Worm (Caenorhabditis elegans) whole organism, young adult: ENCODE results near the gene ncx-6.
A peak's percentile ranks its signal among the peaks of the same experiment; 100 is the strongest.

Experiments
- B0019.2 ChIP-seq: fragments of 200-800 bp; sonication (Bioruptor generic); conservative IDR thresholded peaks from 2 replicates; pipeline ENCODE4 v1.3.6; 2022; ENCODE audit warnings: missing genetic modification reagents, missing genetic modification characterization, missing compliant biosample characterization
- B0261.1 ChIP-seq: sonication (generic microtip); optimal IDR thresholded peaks from 2 replicates; lab custom pipeline; 2016; ENCODE audit warnings: mild to moderate bottlenecking, missing genetic modification characterization, moderate library complexity, missing compliant biosample characterization
- B0336.3 ChIP-seq: fragments of 200-800 bp; sonication (Bioruptor generic); IDR thresholded peaks from 2 replicates; pipeline ENCODE4 v1.3.6; 2022; ENCODE audit warnings: missing genetic modification characterization, missing compliant biosample characterization
- F10E7.11 ChIP-seq: sonication (generic microtip); optimal IDR thresholded peaks from 2 replicates; lab custom pipeline; 2017; ENCODE audit warnings: mild to moderate bottlenecking, missing genetic modification characterization, moderate library complexity, missing compliant biosample characterization
- F39B2.1 ChIP-seq: fragments of 200-800 bp; sonication (Bioruptor generic); IDR thresholded peaks from 2 replicates; pipeline ENCODE4 v1.3.6; 2022; ENCODE audit warnings: missing genetic modification reagents, missing genetic modification characterization, missing compliant biosample characterization
- F49E8.2 ChIP-seq: sonication (generic microtip); optimal IDR thresholded peaks from 3 replicates; lab custom pipeline; 2017; ENCODE audit warnings: missing genetic modification characterization, mild to moderate bottlenecking, missing compliant biosample characterization, antibody characterized with exemption, moderate library complexity; ENCODE audit not compliant: insufficient read depth
- F57C9.4 ChIP-seq: sonication (generic microtip); optimal IDR thresholded peaks from 2 replicates; lab custom pipeline; 2017; ENCODE audit warnings: mild to moderate bottlenecking, missing genetic modification characterization, missing compliant biosample characterization
- Y53F4B.3 ChIP-seq: fragments of 200-800 bp; sonication (Bioruptor generic); IDR thresholded peaks from 2 replicates; pipeline ENCODE4 v1.3.6; 2022; ENCODE audit warnings: missing genetic modification reagents, missing genetic modification characterization, missing compliant biosample characterization
- Y95B8A.8 ChIP-seq: fragments of 200-800 bp; sonication (Bioruptor generic); IDR thresholded peaks from 2 replicates; pipeline ENCODE4 v1.3.6; 2022; ENCODE audit warnings: missing genetic modification reagents, missing genetic modification characterization, missing compliant biosample characterization
- ZK185.1 ChIP-seq: sonication (generic microtip); optimal IDR thresholded peaks from 2 replicates; lab custom pipeline; 2016; ENCODE audit warnings: mild to moderate bottlenecking, missing genetic modification characterization, missing compliant biosample characterization; ENCODE audit not compliant: poor library complexity, severe bottlenecking
- aptf-3 ChIP-seq: fragments of 200-800 bp; sonication (Bioruptor generic); IDR thresholded peaks from 2 replicates; pipeline ENCODE4 v1.3.6; 2022; ENCODE audit warnings: missing genetic modification characterization, missing compliant biosample characterization
- attf-3 ChIP-seq: fragments of 200-800 bp; sonication (Bioruptor generic); conservative IDR thresholded peaks from 2 replicates; pipeline ENCODE4 v1.3.6; 2022; ENCODE audit warnings: missing genetic modification reagents, missing genetic modification characterization, missing compliant biosample characterization
- attf-5 ChIP-seq: fragments of 200-800 bp; sonication (Bioruptor generic); optimal IDR thresholded peaks from 2 replicates; lab custom pipeline; 2018; ENCODE audit warnings: mild to moderate bottlenecking, missing genetic modification characterization, missing compliant biosample characterization
- ccch-3 ChIP-seq: fragments of 200-800 bp; sonication (Bioruptor generic); optimal IDR thresholded peaks from 2 replicates; lab custom pipeline; 2018; ENCODE audit warnings: mild to moderate bottlenecking, missing genetic modification characterization, missing compliant biosample characterization
- cebp-1 ChIP-seq, 2 experiments: fragments of 200-800 bp in 1 of 2; sonication (Bioruptor generic) in 1 of 2; sonication (generic microtip) in 1 of 2; IDR thresholded peaks in 1 of 2; optimal IDR thresholded peaks in 1 of 2; 2 replicates each; pipeline versions ENCODE4 v1.3.6 to Lab custom; 2017 to 2022; ENCODE audit warnings: missing compliant biosample characterization in 2 of 2, missing genetic modification characterization in 2 of 2, mild to moderate bottlenecking in 1 of 2, missing genetic modification reagents in 1 of 2, moderate library complexity in 1 of 2
- cebp-2 ChIP-seq: fragments of 200-800 bp; sonication (Bioruptor generic); IDR thresholded peaks from 2 replicates; pipeline ENCODE4 v1.3.6; 2022; ENCODE audit warnings: missing genetic modification characterization, missing compliant biosample characterization
- ceh-100 ChIP-seq: fragments of 200-800 bp; sonication (Bioruptor generic); IDR thresholded peaks from 2 replicates; pipeline ENCODE4 v1.3.6; 2022; ENCODE audit warnings: missing genetic modification reagents, missing genetic modification characterization, missing compliant biosample characterization
- ceh-91 ChIP-seq: fragments of 200-800 bp; sonication (Bioruptor generic); IDR thresholded peaks from 2 replicates; pipeline ENCODE4 v1.3.6; 2022; ENCODE audit warnings: missing genetic modification reagents, missing genetic modification characterization, missing compliant biosample characterization
- chd-7 ChIP-seq: sonication (generic microtip); optimal IDR thresholded peaks from 2 replicates; lab custom pipeline; 2016; ENCODE audit warnings: mild to moderate bottlenecking, missing genetic modification characterization, moderate library complexity, missing compliant biosample characterization
- die-1 ChIP-seq: sonication (generic microtip); optimal IDR thresholded peaks from 2 replicates; lab custom pipeline; 2016; ENCODE audit warnings: missing genotype, mild to moderate bottlenecking, missing genetic modification characterization, missing compliant biosample characterization
- dox-1 ChIP-seq: fragments of 200-800 bp; sonication (Bioruptor generic); IDR thresholded peaks from 2 replicates; pipeline ENCODE4 v1.3.6; 2022; ENCODE audit warnings: missing genetic modification reagents, missing genetic modification characterization, missing compliant biosample characterization
- dpl-1 ChIP-seq: fragments of 150-350 bp; optimal IDR thresholded peaks from 2 replicates; lab custom pipeline; 2014; ENCODE audit warnings: missing biosample characterization, missing genetic modification reagents, missing genetic modification characterization
- efl-1 ChIP-seq: fragments of 150-350 bp; optimal IDR thresholded peaks from 2 replicates; lab custom pipeline; 2014; ENCODE audit warnings: missing biosample characterization, missing genetic modification reagents, missing genetic modification characterization
- egl-44 ChIP-seq: fragments of 200-800 bp; sonication (Bioruptor generic); IDR thresholded peaks from 2 replicates; pipeline ENCODE4 v1.3.6; 2022; ENCODE audit warnings: missing genetic modification reagents, missing genetic modification characterization, missing compliant biosample characterization
- egrh-3 ChIP-seq: fragments of 200-800 bp; sonication (Bioruptor generic); IDR thresholded peaks from 2 replicates; pipeline ENCODE4 v1.3.6; 2022; ENCODE audit warnings: missing genetic modification reagents, missing genetic modification characterization, missing compliant biosample characterization
- ekl-4 ChIP-seq: fragments of 200-800 bp; sonication (Bioruptor generic); IDR thresholded peaks from 2 replicates; pipeline ENCODE4 v1.3.6; 2022; ENCODE audit warnings: missing genetic modification reagents, missing genetic modification characterization, missing compliant biosample characterization
- hlh-26 ChIP-seq: fragments of 200-800 bp; sonication (Bioruptor generic); conservative IDR thresholded peaks from 2 replicates; pipeline ENCODE4 v1.3.6; 2022; ENCODE audit warnings: missing genetic modification reagents, missing genetic modification characterization, missing compliant biosample characterization
- hmg-1.2 ChIP-seq: fragments of 200-800 bp; sonication (Bioruptor generic); IDR thresholded peaks from 2 replicates; pipeline ENCODE4 v1.3.6; 2022; ENCODE audit warnings: missing genetic modification reagents, missing genetic modification characterization, missing compliant biosample characterization
- let-526 ChIP-seq: fragments of 200-800 bp; sonication (Bioruptor generic); IDR thresholded peaks from 2 replicates; pipeline ENCODE4 v1.3.6; 2022; ENCODE audit warnings: missing genetic modification reagents, missing genetic modification characterization, missing compliant biosample characterization
- lin-26 ChIP-seq: fragments of 200-800 bp; sonication (Bioruptor generic); IDR thresholded peaks from 2 replicates; pipeline ENCODE4 v1.3.6; 2022; ENCODE audit warnings: missing genetic modification reagents, missing genetic modification characterization, missing compliant biosample characterization
- lir-1 ChIP-seq: fragments of 200-800 bp; sonication (Bioruptor generic); conservative IDR thresholded peaks from 2 replicates; pipeline ENCODE4 v1.3.6; 2022; ENCODE audit warnings: missing genetic modification reagents, missing genetic modification characterization, missing compliant biosample characterization
- mel-28 ChIP-seq: sonication (generic microtip); optimal IDR thresholded peaks from 2 replicates; lab custom pipeline; 2016; ENCODE audit warnings: borderline replicate concordance, mild to moderate bottlenecking, missing genetic modification characterization, missing compliant biosample characterization
- nfya-2 ChIP-seq: fragments of 200-800 bp; sonication (Bioruptor generic); IDR thresholded peaks from 2 replicates; pipeline ENCODE4 v1.3.6; 2022; ENCODE audit warnings: missing genetic modification reagents, missing genetic modification characterization, missing compliant biosample characterization
- nhr-179 ChIP-seq: sonication (generic microtip); optimal IDR thresholded peaks from 2 replicates; lab custom pipeline; 2016; ENCODE audit warnings: mild to moderate bottlenecking, missing genetic modification characterization, missing compliant biosample characterization
- nhr-80 ChIP-seq: sonication (generic microtip); optimal IDR thresholded peaks from 2 replicates; lab custom pipeline; 2016; ENCODE audit warnings: missing genetic modification characterization, missing compliant biosample characterization
- pha-4 ChIP-seq: fragments of 150-350 bp; sonication (generic microtip); optimal IDR thresholded peaks from 2 replicates; lab custom pipeline; 2014; ENCODE audit warnings: missing biosample characterization, missing genetic modification reagents, missing genetic modification characterization
- rpc-1 ChIP-seq, 2 experiments: fragments of 150-350 bp in 1 of 2; sonication (generic microtip) in 1 of 2; optimal IDR thresholded peaks; 2 replicates each; lab custom pipeline; 2014 to 2018; ENCODE audit warnings: missing biosample characterization in 1 of 2, missing genetic modification characterization in 1 of 2, missing genetic modification reagents in 1 of 2, missing genotype in 1 of 2
- snpc-4 ChIP-seq, 5 experiments: fragments of 150-350 bp in 1 of 5; sonication (generic microtip) in 4 of 5; optimal IDR thresholded peaks; 2 replicates each; lab custom pipeline; 2014 to 2018; ENCODE audit warnings: missing genetic modification characterization in 5 of 5, missing biosample characterization in 3 of 5, antibody characterized with exemption in 2 of 5, mild to moderate bottlenecking in 2 of 5, missing compliant biosample characterization in 2 of 5, missing genotype in 2 of 5, moderate library complexity in 2 of 5, missing genetic modification reagents in 1 of 5
- somi-1 ChIP-seq: fragments of 200-800 bp; sonication (Bioruptor generic); optimal IDR thresholded peaks from 2 replicates; lab custom pipeline; 2018; ENCODE audit warnings: mild to moderate bottlenecking, missing genetic modification characterization, missing compliant biosample characterization
- tbp1 ChIP-seq: fragments of 200-800 bp; sonication (Bioruptor generic); optimal IDR thresholded peaks from 2 replicates; lab custom pipeline; 2018; ENCODE audit warnings: mild to moderate bottlenecking, missing genetic modification characterization, missing compliant biosample characterization
- tlf-1 ChIP-seq: fragments of 200-800 bp; sonication (Bioruptor generic); optimal IDR thresholded peaks from 2 replicates; lab custom pipeline; 2018; ENCODE audit warnings: mild to moderate bottlenecking, missing genetic modification characterization, missing compliant biosample characterization
- unc-130 ChIP-seq: sonication (generic microtip); optimal IDR thresholded peaks from 2 replicates; lab custom pipeline; 2016; ENCODE audit warnings: missing genetic modification reagents, missing genetic modification characterization, missing compliant biosample characterization
- unc-62 ChIP-seq: fragments of 150-350 bp; optimal IDR thresholded peaks from 2 replicates; lab custom pipeline; 2014; ENCODE audit warnings: missing biosample characterization, missing genetic modification reagents, missing genetic modification characterization
- zfh-2 ChIP-seq: fragments of 200-800 bp; sonication (Bioruptor generic); conservative IDR thresholded peaks from 2 replicates; pipeline ENCODE4 v1.3.6; 2022; ENCODE audit warnings: missing genetic modification reagents, missing genetic modification characterization, missing compliant biosample characterization
- ztf-22 ChIP-seq: fragments of 200-800 bp; sonication (Bioruptor generic); optimal IDR thresholded peaks from 2 replicates; lab custom pipeline; 2018; ENCODE audit warnings: mild to moderate bottlenecking, missing genetic modification characterization, moderate library complexity, missing compliant biosample characterization
- ztf-25 ChIP-seq: fragments of 200-800 bp; sonication (Bioruptor generic); IDR thresholded peaks from 2 replicates; pipeline ENCODE4 v1.3.6; 2022; ENCODE audit warnings: missing genetic modification reagents, missing genetic modification characterization, missing compliant biosample characterization
- ztf-26 ChIP-seq: sonication (generic microtip); optimal IDR thresholded peaks from 2 replicates; lab custom pipeline; 2017; ENCODE audit warnings: missing genetic modification characterization, missing compliant biosample characterization

ncx-6 gene

DNA sequence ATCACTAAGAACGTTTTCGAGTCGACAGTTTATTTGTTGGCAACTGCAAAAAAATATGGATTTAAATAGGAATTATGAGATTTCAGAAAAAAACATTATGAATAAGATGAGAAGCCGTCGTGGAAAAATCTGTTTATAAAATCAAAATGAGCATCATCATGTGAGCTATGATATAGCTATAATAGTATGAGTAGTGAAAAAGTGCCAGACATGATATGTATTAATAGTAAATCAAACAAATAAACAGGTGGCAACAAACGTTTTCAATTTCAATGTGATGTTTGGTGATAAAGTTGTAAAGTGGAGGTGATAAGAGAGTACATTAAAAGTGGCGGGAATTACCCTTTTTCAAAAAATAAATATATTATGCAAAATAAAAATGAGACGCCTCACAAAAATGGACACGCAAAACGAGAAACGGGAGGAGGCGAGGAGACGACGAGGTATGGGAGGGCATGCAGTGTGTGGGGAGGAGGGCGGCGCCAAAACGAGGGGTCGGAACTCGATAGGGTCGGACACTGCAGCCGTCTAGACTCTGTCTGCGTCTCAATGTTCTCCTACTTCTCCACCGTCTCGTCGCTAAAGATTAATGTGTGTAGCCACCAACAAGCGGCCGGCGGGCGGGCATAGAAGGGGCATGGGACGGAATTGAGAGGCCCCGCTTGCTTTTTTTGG is 46.0 kb downstream of the ncx-6 start, which contains the start of gene C07A9.9 (continued):
- TF ChIP-seq mel-28 (tag; lab: Kevin White, UChicago) (no peak), die-1 (tag; lab: Kevin White, UChicago) (peak; percentile 49), egrh-3 (GFP tag; lab: Robert Waterston, UW) (peak; percentile 76), ztf-22 (no peak), attf-5 (GFP tag; lab: Kevin White, UChicago) (peak; percentile 56), ceh-91 (GFP tag; lab: Robert Waterston, UW) (no peak), hmg-1.2 (GFP tag; lab: Robert Waterston, UW) (peak; percentile 32; the same call in 1 of the 2 replicates), snpc-4 (GFP tag; optimal IDR thresholded peaks at IDR 0.05; lab: Kevin White, UChicago) (no peak), snpc-4 (tag; optimal IDR thresholded peaks at IDR 0.05; lab: Kevin White, UChicago) (peak in 2 of 4 experiments; percentile 23 to 35), somi-1 (GFP tag; lab: Kevin White, UChicago) (no peak), lin-26 (GFP tag; lab: Robert Waterston, UW) (no peak), nhr-179 (tag; lab: Kevin White, UChicago) (no peak), ztf-25 (no peak), attf-3 (GFP tag; lab: Robert Waterston, UW) (no peak), unc-62 (no peak), ceh-100 (no peak), ZK185.1 (tag; lab: Kevin White, UChicago) (peak; percentile 2), efl-1 (GFP tag; lab: Kevin White, UChicago) (no peak), F39B2.1 (GFP tag; lab: Robert Waterston, UW) (no peak), B0336.3 (no peak), ccch-3 (GFP tag; lab: Kevin White, UChicago) (no peak), Y95B8A.8 (no peak), rpc-1 (optimal IDR thresholded peaks at IDR 0.05; lab: Kevin White, UChicago) (no peak), rpc-1 (tag; optimal IDR thresholded peaks at IDR 0.05; lab: Kevin White, UChicago) (no peak), dpl-1 (GFP tag; lab: Kevin White, UChicago) (no peak), F10E7.11 (tag; lab: Kevin White, UChicago) (no peak), nhr-80 (peak; percentile 95), pha-4 (tag; lab: Kevin White, UChicago) (no peak), B0019.2 (GFP tag; lab: Robert Waterston, UW) (no peak), Y53F4B.3 (GFP tag; lab: Robert Waterston, UW) (no peak), dox-1 (GFP tag; lab: Robert Waterston, UW) (no peak; the same call in 1 of the 2 replicates), F49E8.2 (tag; lab: Kevin White, UChicago) (no peak), B0261.1 (tag; lab: Kevin White, UChicago) (no peak), aptf-3 (GFP tag; lab: Robert Waterston, UW) (no peak), egl-44 (GFP tag; lab: Robert Waterston, UW) (no peak), nfya-2 (no peak), hlh-26 (GFP tag; lab: Robert Waterston, UW) (no peak), tlf-1 (GFP tag; lab: Kevin White, UChicago) (no peak), ztf-26 (tag; lab: Kevin White, UChicago) (peak; percentile 1), chd-7 (tag; lab: Kevin White, UChicago) (peak; percentile 59), tbp1 (GFP tag; lab: Kevin White, UChicago) (no peak), cebp-2 (GFP tag; lab: Robert Waterston, UW) (no peak), F57C9.4 (no peak), cebp-1 (GFP tag; IDR thresholded peaks at IDR 0.05; lab: Robert Waterston, UW) (no peak), cebp-1 (tag; optimal IDR thresholded peaks at IDR 0.05; lab: Kevin White, UChicago) (no peak), zfh-2 (peak; percentile 99), ekl-4 (GFP tag; lab: Robert Waterston, UW) (peak; percentile 54; the same call in 1 of the 2 replicates), lir-1 (GFP tag; lab: Robert Waterston, UW) (no peak), unc-130 (GFP tag; lab: Kevin White, UChicago) (no peak), let-526 (no peak)
